Worm (Caenorhabditis elegans): Measurements from ENCODE around the gene wdfy-2.

DNA sequence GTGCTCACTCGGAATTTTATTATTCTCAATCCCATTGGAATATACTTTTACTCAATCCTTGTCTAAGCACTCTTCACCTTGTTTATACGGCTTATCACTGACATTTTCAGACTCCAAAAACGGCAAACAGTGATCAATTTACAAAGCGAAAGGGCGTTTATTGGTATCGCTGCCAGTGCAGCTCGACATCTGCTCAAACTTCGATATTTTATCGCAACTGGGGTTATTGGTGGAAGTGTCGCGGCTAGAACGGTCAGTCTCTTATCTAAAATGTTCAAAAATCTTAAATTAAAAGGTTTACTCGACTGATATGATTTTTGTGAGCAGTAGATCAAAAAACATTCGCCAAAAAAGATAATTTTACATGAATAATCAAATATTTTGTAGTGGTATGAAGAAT is 5.9 kb downstream of the wdfy-2 start:
- TF ChIP-seq ztf-29 (GFP tag; IDR thresholded peaks at IDR 0.05): no peak
- TF ChIP-seq ref-1 (GFP tag; conservative IDR thresholded peaks at IDR 0.05): no peak
- TF ChIP-seq klf-2 (GFP tag; conservative IDR thresholded peaks at IDR 0.05): no peak
